Worm (Caenorhabditis elegans) whole organism, young adult: ENCODE data around the gene F44B9.8.

Source experiments
- B0035.1 ChIP-seq: sonication (generic microtip); optimal IDR thresholded peaks from 2 replicates; lab custom pipeline; 2016; ENCODE audit warnings: missing genetic modification characterization, mild to moderate bottlenecking, missing compliant biosample characterization, missing genotype, missing genetic modification reagents
- Y56A3A.18 ChIP-seq: fragments of 200-800 bp; sonication (Bioruptor generic); IDR thresholded peaks from 2 replicates; pipeline ENCODE4 v1.3.6; 2022; ENCODE audit warnings: missing genetic modification reagents, missing genetic modification characterization, missing compliant biosample characterization
- ceh-40 ChIP-seq: fragments of 200-800 bp; sonication (Bioruptor generic); IDR thresholded peaks from 2 replicates; pipeline ENCODE4 v1.3.6; 2022; ENCODE audit warnings: missing genetic modification characterization, missing compliant biosample characterization
- ets-4 ChIP-seq: fragments of 200-800 bp; sonication (Bioruptor generic); optimal IDR thresholded peaks from 2 replicates; lab custom pipeline; 2018; ENCODE audit warnings: mild to moderate bottlenecking, missing genetic modification characterization, missing compliant biosample characterization
- lin-54 ChIP-seq: fragments of 200-800 bp; sonication (Bioruptor generic); optimal IDR thresholded peaks from 2 replicates; lab custom pipeline; 2018; ENCODE audit warnings: mild to moderate bottlenecking, missing genetic modification characterization, missing compliant biosample characterization
- mel-28 ChIP-seq: sonication (generic microtip); optimal IDR thresholded peaks from 2 replicates; lab custom pipeline; 2016; ENCODE audit warnings: borderline replicate concordance, mild to moderate bottlenecking, missing genetic modification characterization, missing compliant biosample characterization
- mxl-1 ChIP-seq: sonication (generic microtip); optimal IDR thresholded peaks from 2 replicates; lab custom pipeline; 2016; ENCODE audit warnings: missing genetic modification characterization, missing compliant biosample characterization
- nfya-1 ChIP-seq: sonication (generic microtip); optimal IDR thresholded peaks from 2 replicates; lab custom pipeline; 2017; ENCODE audit warnings: antibody characterized with exemption, missing compliant biosample characterization, missing genetic modification characterization, borderline replicate concordance; ENCODE audit not compliant: insufficient read depth
- pha-4 ChIP-seq: fragments of 150-350 bp; sonication (generic microtip); optimal IDR thresholded peaks from 2 replicates; lab custom pipeline; 2014; ENCODE audit warnings: missing biosample characterization, missing genetic modification reagents, missing genetic modification characterization
- snpc-4 ChIP-seq, 5 experiments: fragments of 150-350 bp in 1 of 5; sonication (generic microtip) in 4 of 5; optimal IDR thresholded peaks; 2 replicates each; lab custom pipeline; 2014 to 2018; ENCODE audit warnings: missing genetic modification characterization in 5 of 5, missing biosample characterization in 3 of 5, antibody characterized with exemption in 2 of 5, mild to moderate bottlenecking in 2 of 5, missing compliant biosample characterization in 2 of 5, missing genotype in 2 of 5, moderate library complexity in 2 of 5, missing genetic modification reagents in 1 of 5

DNA sequence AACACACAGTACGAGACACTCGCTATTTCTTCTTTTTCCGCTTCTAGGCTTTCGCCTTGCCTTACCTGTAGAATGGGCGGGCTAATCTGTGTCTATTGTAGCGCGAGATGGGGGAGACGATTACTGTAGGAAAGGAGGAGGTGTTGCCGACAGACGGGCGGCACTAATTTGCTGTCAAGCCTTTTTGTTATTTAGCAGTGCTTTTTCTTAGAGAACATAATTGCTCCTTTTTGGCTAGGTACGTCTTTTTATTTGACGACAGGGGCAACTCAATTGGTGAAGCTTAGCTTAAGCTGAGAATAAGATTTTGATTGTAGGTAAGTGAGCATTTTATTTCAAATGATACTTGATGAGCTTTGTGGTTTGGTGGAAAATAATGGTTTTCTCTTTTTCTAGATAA, 34.2 kb upstream of the F44B9.8 start:
- TF ChIP-seq mxl-1 (tag; lab: Kevin White, UChicago) (no peak), B0035.1 (no peak), ceh-40 (GFP tag; lab: Robert Waterston, UW) (no peak), Y56A3A.18 (no peak), nfya-1 (no peak), ets-4 (GFP tag; lab: Kevin White, UChicago) (no peak), snpc-4 (GFP tag; optimal IDR thresholded peaks at IDR 0.05; lab: Kevin White, UChicago) (no peak), snpc-4 (tag; optimal IDR thresholded peaks at IDR 0.05; lab: Kevin White, UChicago) (no peak), lin-54 (GFP tag; lab: Kevin White, UChicago) (no peak), pha-4 (tag; lab: Kevin White, UChicago) (no peak), mel-28 (no peak)
